Fruit fly (Drosophila melanogaster) whole organism, embryonic: ENCODE data around the gene Sodh1.

ENCODE experiments used
- Atf3 ChIP-seq: fragments of 200-800 bp; sonication (Bioruptor generic); optimal IDR thresholded peaks from 3 replicates; lab custom pipeline; 2016; ENCODE audit warnings: missing biosample characterization, missing genetic modification characterization
- Bteb2 ChIP-seq: fragments of 200-800 bp; sonication (Bioruptor generic); optimal IDR thresholded peaks from 2 replicates; lab custom pipeline; 2016; ENCODE audit warnings: missing biosample characterization, missing genetic modification characterization
- CG1024 ChIP-seq: fragments of 200-800 bp; sonication (Bioruptor generic); IDR thresholded peaks from 2 replicates; pipeline ENCODE4 v1.3.6; 2022; ENCODE audit warnings: missing biosample characterization, missing genetic modification characterization
- CG10321 ChIP-seq: fragments of 200-800 bp; sonication (Bioruptor generic); IDR thresholded peaks from 2 replicates; pipeline ENCODE4 v1.3.6; 2022; ENCODE audit warnings: missing biosample characterization, missing genetic modification characterization
- CG10543 ChIP-seq: fragments of 200-800 bp; sonication (Bioruptor generic); optimal IDR thresholded peaks from 3 replicates; lab custom pipeline; 2017; ENCODE audit warnings: missing biosample characterization, mild to moderate bottlenecking, missing genetic modification characterization, moderate library complexity
- CG11504 ChIP-seq: fragments of 200-800 bp; sonication (Bioruptor generic); optimal IDR thresholded peaks from 3 replicates; lab custom pipeline; 2019; ENCODE audit warnings: missing biosample characterization, mild to moderate bottlenecking, missing genetic modification characterization, moderate library complexity
- CG11696 ChIP-seq: fragments of 200-800 bp; sonication (Bioruptor generic); IDR thresholded peaks from 2 replicates; pipeline ENCODE4 v1.3.6; 2022; ENCODE audit warnings: missing biosample characterization, missing genetic modification characterization
- CG12942 ChIP-seq: fragments of 200-800 bp; sonication (Bioruptor generic); optimal IDR thresholded peaks from 3 replicates; lab custom pipeline; 2016; ENCODE audit warnings: missing biosample characterization, missing genetic modification characterization
- CG13424 ChIP-seq: fragments of 200-800 bp; sonication (Bioruptor generic); optimal IDR thresholded peaks from 2 replicates; lab custom pipeline; 2019; ENCODE audit warnings: missing biosample characterization, mild to moderate bottlenecking, missing genetic modification characterization, moderate library complexity
- CG1603 ChIP-seq: fragments of 200-800 bp; sonication (Bioruptor generic); optimal IDR thresholded peaks from 2 replicates; lab custom pipeline; 2019; ENCODE audit warnings: missing biosample characterization, mild to moderate bottlenecking, missing genetic modification characterization, moderate library complexity
- CG17186 ChIP-seq: fragments of 200-800 bp; sonication (Bioruptor generic); optimal IDR thresholded peaks from 3 replicates; lab custom pipeline; 2017; ENCODE audit warnings: missing biosample characterization, missing genetic modification reagents, missing genetic modification characterization
- CG32772 ChIP-seq: fragments of 200-800 bp; sonication (Bioruptor generic); IDR thresholded peaks from 2 replicates; pipeline ENCODE4 v1.3.6; 2022; ENCODE audit warnings: missing biosample characterization, missing genetic modification characterization
- CG4404 ChIP-seq: fragments of 200-800 bp; sonication (Bioruptor generic); IDR thresholded peaks from 2 replicates; pipeline ENCODE4 v1.3.6; 2022; ENCODE audit warnings: missing biosample characterization, missing genetic modification characterization
- CG4707 ChIP-seq: fragments of 200-800 bp; sonication (Bioruptor generic); optimal IDR thresholded peaks from 2 replicates; lab custom pipeline; 2018; ENCODE audit warnings: missing biosample characterization, mild to moderate bottlenecking, missing genetic modification characterization, moderate library complexity
- CG8478 ChIP-seq: fragments of >200 bp; optimal IDR thresholded peaks from 2 replicates; lab custom pipeline; 2018
- CG8765 ChIP-seq: fragments of 200-800 bp; sonication (Bioruptor generic); IDR thresholded peaks from 2 replicates; pipeline ENCODE4 v1.3.6; 2022; ENCODE audit warnings: missing biosample characterization, missing genetic modification characterization
- E2f1 ChIP-seq: fragments of 200-800 bp; sonication (Bioruptor generic); IDR thresholded peaks from 2 replicates; pipeline ENCODE4 v1.3.6; 2022; ENCODE audit warnings: missing biosample characterization, missing genetic modification characterization
- Hey ChIP-seq: fragments of 200-800 bp; sonication (Bioruptor generic); optimal IDR thresholded peaks from 3 replicates; lab custom pipeline; 2018; ENCODE audit warnings: missing biosample characterization, mild to moderate bottlenecking, missing genetic modification characterization
- Hmx ChIP-seq: fragments of 200-800 bp; sonication (Bioruptor generic); optimal IDR thresholded peaks from 2 replicates; lab custom pipeline; 2016; ENCODE audit warnings: missing biosample characterization, missing genetic modification characterization
- Hsf ChIP-seq: fragments of 200-800 bp; sonication (Bioruptor generic); optimal IDR thresholded peaks from 3 replicates; lab custom pipeline; 2016; ENCODE audit warnings: missing biosample characterization, missing genetic modification characterization
- Meics ChIP-seq: fragments of 200-800 bp; sonication (Bioruptor generic); optimal IDR thresholded peaks from 2 replicates; lab custom pipeline; 2017; ENCODE audit warnings: missing biosample characterization, mild to moderate bottlenecking, missing genetic modification characterization
- NC2β ChIP-seq: fragments of 200-800 bp; sonication (Bioruptor generic); optimal IDR thresholded peaks from 2 replicates; lab custom pipeline; 2016; ENCODE audit warnings: missing biosample characterization, missing genetic modification characterization
- Nf-YC ChIP-seq: fragments of 200-800 bp; optimal IDR thresholded peaks from 3 replicates; lab custom pipeline; 2019; ENCODE audit warnings: missing biosample characterization, mild to moderate bottlenecking, missing genetic modification characterization, moderate library complexity
- Oaz ChIP-seq: fragments of 200-800 bp; sonication (Bioruptor generic); IDR thresholded peaks from 2 replicates; pipeline ENCODE4 v1.3.6; 2022; ENCODE audit warnings: missing biosample characterization, missing genetic modification characterization
- Pdp1 ChIP-seq, 2 experiments: fragments of 200-800 bp; sonication (Bioruptor generic); optimal IDR thresholded peaks; 3 replicates each; lab custom pipeline; 2016; ENCODE audit warnings: missing biosample characterization in 2 of 2, missing genetic modification characterization in 2 of 2, mild to moderate bottlenecking in 1 of 2, moderate library complexity in 1 of 2
- Poxn ChIP-seq: fragments of 200-800 bp; sonication (Bioruptor generic); IDR thresholded peaks from 2 replicates; pipeline ENCODE4 v1.3.6; 2022; ENCODE audit warnings: missing biosample characterization, missing genetic modification characterization
- Six4 ChIP-seq: fragments of 200-800 bp; sonication (Bioruptor generic); optimal IDR thresholded peaks from 2 replicates; lab custom pipeline; 2016; ENCODE audit warnings: missing biosample characterization, missing genetic modification characterization
- Sry-β ChIP-seq: fragments of 200-800 bp; sonication (Bioruptor generic); optimal IDR thresholded peaks from 2 replicates; lab custom pipeline; 2018; ENCODE audit warnings: missing biosample characterization, mild to moderate bottlenecking, missing genetic modification characterization, moderate library complexity
- Tbp ChIP-seq: fragments of >200 bp; optimal IDR thresholded peaks from 2 replicates; lab custom pipeline; 2018; ENCODE audit warnings: missing biosample characterization, missing genetic modification characterization
- Usf ChIP-seq: fragments of 200-800 bp; sonication (Bioruptor generic); optimal IDR thresholded peaks from 2 replicates; lab custom pipeline; 2017; ENCODE audit warnings: missing genotype, missing biosample characterization, missing genetic modification characterization
- Xbp1 ChIP-seq: fragments of 200-800 bp; sonication (Bioruptor generic); optimal IDR thresholded peaks from 3 replicates; lab custom pipeline; 2016; ENCODE audit warnings: missing biosample characterization, mild to moderate bottlenecking, missing genetic modification characterization
- abd-A ChIP-seq: fragments of 200-800 bp; sonication (Bioruptor generic); optimal IDR thresholded peaks from 3 replicates; lab custom pipeline; 2019; ENCODE audit warnings: missing biosample characterization, mild to moderate bottlenecking, missing genetic modification characterization, moderate library complexity
- caup ChIP-seq: fragments of 200-800 bp; sonication (Bioruptor generic); optimal IDR thresholded peaks from 3 replicates; lab custom pipeline; 2017; ENCODE audit warnings: missing biosample characterization, mild to moderate bottlenecking, missing genetic modification characterization, moderate library complexity; ENCODE audit not compliant: severe bottlenecking
- crc ChIP-seq: fragments of 200-800 bp; sonication (Bioruptor generic); optimal IDR thresholded peaks from 2 replicates; lab custom pipeline; 2016; ENCODE audit warnings: missing biosample characterization, missing genetic modification characterization
- cwo ChIP-seq: fragments of 200-800 bp; sonication (Bioruptor generic); optimal IDR thresholded peaks from 3 replicates; lab custom pipeline; 2017; ENCODE audit warnings: missing biosample characterization, missing genetic modification characterization, mild to moderate bottlenecking, moderate library complexity, missing genetic modification reagents
- esg ChIP-seq: fragments of 200-800 bp; sonication (Bioruptor generic); conservative IDR thresholded peaks from 2 replicates; pipeline ENCODE4 v1.3.6; 2022; ENCODE audit warnings: missing biosample characterization, missing genetic modification characterization
- ewg ChIP-seq: fragments of 200-800 bp; sonication (Bioruptor generic); optimal IDR thresholded peaks from 3 replicates; lab custom pipeline; 2017; ENCODE audit warnings: mild to moderate bottlenecking, missing biosample characterization, missing genetic modification reagents, missing genetic modification characterization
- fd64A ChIP-seq: fragments of 200-800 bp; sonication (Bioruptor generic); optimal IDR thresholded peaks from 3 replicates; lab custom pipeline; 2018; ENCODE audit warnings: missing biosample characterization, mild to moderate bottlenecking, missing genetic modification characterization
- knrl ChIP-seq: fragments of 200-800 bp; sonication (Bioruptor generic); IDR thresholded peaks from 3 replicates; pipeline ENCODE4 v1.3.6; 2022; ENCODE audit warnings: missing biosample characterization, missing genetic modification characterization; ENCODE audit not compliant: partially characterized antibody
- lola ChIP-seq, 3 experiments: fragments of >200 bp in 2 of 3; fragments of 200-800 bp in 1 of 3; sonication (Bioruptor generic) in 1 of 3; optimal IDR thresholded peaks; 2 replicates each; lab custom pipeline; 2017 to 2019; ENCODE audit warnings: missing biosample characterization in 3 of 3, missing genetic modification characterization in 3 of 3, mild to moderate bottlenecking in 1 of 3, moderate library complexity in 1 of 3
- maf-S ChIP-seq: fragments of 200-800 bp; sonication (Bioruptor generic); optimal IDR thresholded peaks from 2 replicates; lab custom pipeline; 2016; ENCODE audit warnings: missing biosample characterization, missing genetic modification characterization
- nau ChIP-seq: fragments of 200-800 bp; sonication (Bioruptor generic); optimal IDR thresholded peaks from 3 replicates; lab custom pipeline; 2017; ENCODE audit warnings: missing biosample characterization, mild to moderate bottlenecking, missing genetic modification characterization, missing genetic modification reagents
- p53 ChIP-seq: fragments of 200-800 bp; sonication (Bioruptor generic); optimal IDR thresholded peaks from 2 replicates; lab custom pipeline; 2016; ENCODE audit warnings: missing biosample characterization, missing genetic modification characterization
- sim ChIP-seq: fragments of 200-800 bp; sonication (Bioruptor generic); IDR thresholded peaks from 2 replicates; pipeline ENCODE4 v1.3.6; 2022; ENCODE audit warnings: missing biosample characterization, missing genetic modification characterization
- slbo ChIP-seq: fragments of 200-800 bp; sonication (Bioruptor generic); IDR thresholded peaks from 2 replicates; pipeline ENCODE4 v1.3.6; 2022; ENCODE audit warnings: missing biosample characterization, missing genetic modification characterization
- slp2 ChIP-seq: fragments of 200-800 bp; sonication (Bioruptor generic); optimal IDR thresholded peaks from 2 replicates; lab custom pipeline; 2016; ENCODE audit warnings: missing biosample characterization, missing genetic modification characterization
- sr ChIP-seq: fragments of 200-800 bp; sonication (Bioruptor generic); IDR thresholded peaks from 3 replicates; pipeline ENCODE4 v1.3.6; 2022; ENCODE audit warnings: missing biosample characterization, missing genetic modification characterization
- stc ChIP-seq: fragments of 200-800 bp; sonication (Bioruptor generic); IDR thresholded peaks from 2 replicates; pipeline ENCODE4 v1.3.6; 2022; ENCODE audit warnings: missing biosample characterization, missing genetic modification characterization
- sug ChIP-seq: fragments of 200-800 bp; optimal IDR thresholded peaks from 2 replicates; lab custom pipeline; 2019; ENCODE audit warnings: missing biosample characterization, mild to moderate bottlenecking, missing genetic modification characterization, moderate library complexity
- tap ChIP-seq: fragments of 200-800 bp; optimal IDR thresholded peaks from 3 replicates; lab custom pipeline; 2019; ENCODE audit warnings: missing biosample characterization, mild to moderate bottlenecking, missing genetic modification characterization, moderate library complexity
- tio ChIP-seq: fragments of 200-800 bp; sonication (Bioruptor generic); optimal IDR thresholded peaks from 2 replicates; lab custom pipeline; 2017; ENCODE audit warnings: missing biosample characterization, missing genetic modification characterization, inconsistent platforms
- zfh2 ChIP-seq: fragments of 200-800 bp; sonication (Bioruptor generic); optimal IDR thresholded peaks from 2 replicates; lab custom pipeline; 2016; ENCODE audit warnings: missing biosample characterization, missing genetic modification characterization

The Sodh1 gene

dm6 chr3R:7091904-7092303, 39.8 kb downstream of the Sodh1 start (continued):
- no peak for TF ChIP-seq Tbp
- TF ChIP-seq NC2β (GFP tag; lab: Kevin White, UChicago), result no peak
- TF ChIP-seq Pdp1 (GFP tag; optimal IDR thresholded peaks at IDR 0.05; lab: Kevin White, UChicago), result peak; percentile 5 to 66
- TF ChIP-seq Atf3 (GFP tag; lab: Kevin White, UChicago), result no peak
- TF ChIP-seq ewg (GFP tag; lab: Kevin White, UChicago), result no peak
- TF ChIP-seq Hsf, result peak; percentile 34
- peak; percentile 70 for TF ChIP-seq CG1603 (tag; lab: Kevin White, UChicago)
- no peak for TF ChIP-seq Meics (GFP tag; lab: Kevin White, UChicago)
- TF ChIP-seq lola (GFP tag; optimal IDR thresholded peaks at IDR 0.05; lab: Kevin White, UChicago), result no peak
- TF ChIP-seq tap, result no peak
- no peak for TF ChIP-seq tio
- TF ChIP-seq CG8478, result no peak
- TF ChIP-seq knrl (GFP tag; lab: Robert Waterston, UW), result peak; percentile 70; the same call in 2 of the 3 replicates
- TF ChIP-seq esg (GFP tag; lab: Robert Waterston, UW), result no peak
- peak; percentile 36 for TF ChIP-seq sug (tag; lab: Kevin White, UChicago)
- peak; percentile 46 for TF ChIP-seq Bteb2
- TF ChIP-seq E2f1 (GFP tag; lab: Robert Waterston, UW), result no peak
- no peak for TF ChIP-seq abd-A (tag; lab: Kevin White, UChicago)
- no peak for TF ChIP-seq Usf (GFP tag; lab: Kevin White, UChicago)
- TF ChIP-seq CG11696 (GFP tag; lab: Robert Waterston, UW), result no peak
- TF ChIP-seq nau (GFP tag; lab: Kevin White, UChicago), result no peak
- no peak for TF ChIP-seq Poxn
- peak; percentile 22 for TF ChIP-seq Nf-YC (tag; lab: Kevin White, UChicago)
- TF ChIP-seq sr (GFP tag; lab: Robert Waterston, UW), result no peak
- TF ChIP-seq crc, result no peak
- no peak for TF ChIP-seq caup (GFP tag; lab: Kevin White, UChicago)
- TF ChIP-seq Oaz (GFP tag; lab: Robert Waterston, UW), result no peak
- no peak for TF ChIP-seq CG1024 (GFP tag; lab: Robert Waterston, UW)
- peak; percentile 65 for TF ChIP-seq CG11504 (tag; lab: Kevin White, UChicago)
- peak; percentile 33 for TF ChIP-seq slp2 (GFP tag; lab: Kevin White, UChicago)
- no peak for TF ChIP-seq CG8765
- no peak for TF ChIP-seq cwo
- no peak for TF ChIP-seq p53 (GFP tag; lab: Kevin White, UChicago)
- TF ChIP-seq fd64A (GFP tag; lab: Kevin White, UChicago), result no peak
- no peak for TF ChIP-seq CG10543
- TF ChIP-seq sim (GFP tag; lab: Robert Waterston, UW), result no peak
- no peak for TF ChIP-seq CG10321 (GFP tag; lab: Robert Waterston, UW)
- TF ChIP-seq maf-S (GFP tag; lab: Kevin White, UChicago), result no peak
- TF ChIP-seq zfh2 (GFP tag; lab: Kevin White, UChicago), result peak; percentile 27
- TF ChIP-seq CG12942, result no peak
- TF ChIP-seq CG17186 (GFP tag; lab: Kevin White, UChicago), result peak; percentile 3
- no peak for TF ChIP-seq CG4404 (GFP tag; lab: Robert Waterston, UW)
- no peak for TF ChIP-seq Hmx (GFP tag; lab: Kevin White, UChicago)
- no peak for TF ChIP-seq Sry-β (GFP tag; lab: Kevin White, UChicago)
- peak; percentile 44 for TF ChIP-seq Xbp1 (GFP tag; lab: Kevin White, UChicago)
- no peak for TF ChIP-seq CG4707
- peak; percentile 4 for TF ChIP-seq Six4 (GFP tag; lab: Kevin White, UChicago)
- peak; percentile 27 for TF ChIP-seq CG13424 (tag; lab: Kevin White, UChicago)
- TF ChIP-seq CG32772, result no peak
- no peak for TF ChIP-seq Hey
- TF ChIP-seq slbo (GFP tag; lab: Robert Waterston, UW), result peak; percentile 60
- no peak for TF ChIP-seq stc (GFP tag; lab: Robert Waterston, UW)
